Worm (Caenorhabditis elegans) whole organism, L1 larva: ENCODE measurements around the gene ZK1307.3.

Source experiments
- C04F5.9 ChIP-seq: sonication (generic microtip); optimal IDR thresholded peaks from 2 replicates; lab custom pipeline; 2016; ENCODE audit warnings: missing genetic modification characterization, missing compliant biosample characterization
- C16A3.4 ChIP-seq: fragments of 150-350 bp; optimal IDR thresholded peaks from 2 replicates; lab custom pipeline; 2014; ENCODE audit warnings: missing biosample characterization, missing genetic modification characterization
- C34B4.2 ChIP-seq: sonication (generic microtip); optimal IDR thresholded peaks from 2 replicates; lab custom pipeline; 2017; ENCODE audit warnings: mild to moderate bottlenecking, missing genetic modification characterization, missing compliant biosample characterization
- F16B12.6 ChIP-seq: fragments of 150-350 bp; optimal IDR thresholded peaks from 2 replicates; lab custom pipeline; 2014; ENCODE audit warnings: missing biosample characterization, missing genetic modification characterization
- aha-1 ChIP-seq: fragments of 150-350 bp; optimal IDR thresholded peaks from 2 replicates; lab custom pipeline; 2014; ENCODE audit warnings: missing biosample characterization, missing genetic modification characterization
- alr-1 ChIP-seq: fragments of 200-800 bp; sonication (Bioruptor generic); optimal IDR thresholded peaks from 2 replicates; lab custom pipeline; 2018; ENCODE audit warnings: borderline replicate concordance, mild to moderate bottlenecking, missing genetic modification characterization, missing compliant biosample characterization
- aly-2 ChIP-seq: fragments of 150-350 bp; optimal IDR thresholded peaks from 2 replicates; lab custom pipeline; 2014; ENCODE audit warnings: missing biosample characterization, missing genetic modification characterization
- blmp-1 ChIP-seq: fragments of 150-350 bp; optimal IDR thresholded peaks from 2 replicates; lab custom pipeline; 2014; ENCODE audit warnings: missing biosample characterization, missing genetic modification characterization
- ceh-8 ChIP-seq: fragments of 200-800 bp; sonication (Bioruptor generic); optimal IDR thresholded peaks from 2 replicates; lab custom pipeline; 2018; ENCODE audit warnings: mild to moderate bottlenecking, missing genetic modification characterization, moderate library complexity, missing compliant biosample characterization
- ceh-82 ChIP-seq, 3 experiments: fragments of 150-350 bp in 1 of 3; sonication (generic microtip) in 2 of 3; optimal IDR thresholded peaks; 2 replicates each; lab custom pipeline; 2014 to 2017; ENCODE audit warnings: missing biosample characterization in 3 of 3, missing genetic modification characterization in 3 of 3
- ceh-90 ChIP-seq: sonication (generic microtip); optimal IDR thresholded peaks from 2 replicates; lab custom pipeline; 2016; ENCODE audit warnings: missing genetic modification characterization, missing compliant biosample characterization
- dpl-1 ChIP-seq, 3 experiments: fragments of 150-350 bp in 2 of 3; sonication (generic microtip) in 1 of 3; optimal IDR thresholded peaks; 2 replicates each; lab custom pipeline; 2014 to 2017; ENCODE audit warnings: missing biosample characterization in 3 of 3, missing genetic modification characterization in 3 of 3, missing genetic modification reagents in 3 of 3
- efl-1 ChIP-seq, 4 experiments: fragments of 150-350 bp; optimal IDR thresholded peaks in 3 of 4; peaks in 1 of 4; 1 replicate in 1 of 4; 2 replicates in 3 of 4; lab custom pipeline; 2014; ENCODE audit warnings: missing biosample characterization in 2 of 4, missing genetic modification characterization in 2 of 4, missing genetic modification reagents in 2 of 4
- egl-13 ChIP-seq: sonication (generic microtip); optimal IDR thresholded peaks from 2 replicates; lab custom pipeline; 2016; ENCODE audit warnings: missing genotype, missing genetic modification reagents, missing genetic modification characterization, missing compliant biosample characterization
- egl-27 ChIP-seq, 2 experiments: fragments of 150-350 bp in 1 of 2; sonication (generic microtip); optimal IDR thresholded peaks; 3 replicates each; lab custom pipeline; 2017 to 2018; ENCODE audit warnings: missing biosample characterization in 2 of 2, missing genetic modification characterization in 2 of 2, missing genetic modification reagents in 2 of 2
- elt-2 ChIP-seq: sonication (generic microtip); optimal IDR thresholded peaks from 2 replicates; lab custom pipeline; 2016; ENCODE audit warnings: missing genetic modification characterization, mild to moderate bottlenecking, inconsistent platforms, missing compliant biosample characterization, missing genetic modification reagents
- elt-3 ChIP-seq, 6 experiments: fragments of 150-350 bp in 1 of 6; sonication (generic microtip); optimal IDR thresholded peaks; 2 replicates each; lab custom pipeline; 2017 to 2018; ENCODE audit warnings: missing biosample characterization in 6 of 6, missing genetic modification characterization in 6 of 6, inconsistent platforms in 1 of 6
- ets-5 ChIP-seq: fragments of 200-800 bp; sonication (Bioruptor generic); IDR thresholded peaks from 2 replicates; pipeline ENCODE4 v1.3.6; 2022; ENCODE audit warnings: missing genetic modification characterization, missing compliant biosample characterization
- fkh-4 ChIP-seq: sonication (generic microtip); optimal IDR thresholded peaks from 2 replicates; lab custom pipeline; 2016; ENCODE audit warnings: missing compliant biosample characterization, missing genetic modification characterization, borderline replicate concordance
- irx-1 ChIP-seq: sonication (generic microtip); optimal IDR thresholded peaks from 2 replicates; lab custom pipeline; 2016; ENCODE audit warnings: missing genetic modification characterization, missing compliant biosample characterization
- isw-1 ChIP-seq: fragments of 200-800 bp; sonication (Bioruptor generic); IDR thresholded peaks from 2 replicates; pipeline ENCODE4 v1.3.6; 2022; ENCODE audit warnings: missing genetic modification characterization, missing compliant biosample characterization
- jun-1 ChIP-seq: fragments of 150-350 bp; optimal IDR thresholded peaks from 2 replicates; lab custom pipeline; 2014; ENCODE audit warnings: missing biosample characterization, missing genetic modification reagents, missing genetic modification characterization
- lin-35 ChIP-seq, 2 experiments: fragments of 150-350 bp; optimal IDR thresholded peaks; 2 replicates each; lab custom pipeline; 2014; ENCODE audit warnings: missing biosample characterization in 2 of 2, missing genetic modification characterization in 2 of 2, missing genetic modification reagents in 2 of 2
- lsy-2 ChIP-seq, 2 experiments: fragments of 150-350 bp; optimal IDR thresholded peaks; 2 replicates each; lab custom pipeline; 2014; ENCODE audit warnings: missing biosample characterization in 2 of 2, missing genetic modification characterization in 2 of 2
- mab-9 ChIP-seq: fragments of 200-800 bp; sonication (Bioruptor generic); IDR thresholded peaks from 2 replicates; pipeline ENCODE4 v1.3.6; 2022; ENCODE audit warnings: missing genetic modification reagents, missing genetic modification characterization, missing compliant biosample characterization
- mep-1 ChIP-seq: fragments of 150-350 bp; optimal IDR thresholded peaks from 2 replicates; lab custom pipeline; 2014; ENCODE audit warnings: missing biosample characterization, missing genetic modification characterization
- nhr-12 ChIP-seq: sonication (generic microtip); optimal IDR thresholded peaks from 2 replicates; lab custom pipeline; 2017; ENCODE audit warnings: missing biosample characterization, missing genetic modification characterization
- nhr-19 ChIP-seq: fragments of 200-800 bp; sonication (Bioruptor generic); conservative IDR thresholded peaks from 2 replicates; pipeline ENCODE4 v1.3.6; 2022; ENCODE audit warnings: missing genetic modification characterization, missing compliant biosample characterization
- nhr-237 ChIP-seq: fragments of 150-350 bp; optimal IDR thresholded peaks from 2 replicates; lab custom pipeline; 2014; ENCODE audit warnings: missing biosample characterization, missing genetic modification characterization
- nhr-76 ChIP-seq: sonication (generic microtip); optimal IDR thresholded peaks from 2 replicates; lab custom pipeline; 2017; ENCODE audit warnings: missing biosample characterization, missing genetic modification characterization
- nhr-84 ChIP-seq: sonication (generic microtip); optimal IDR thresholded peaks from 2 replicates; lab custom pipeline; 2017; ENCODE audit warnings: missing biosample characterization, missing genetic modification characterization
- nhr-85 ChIP-seq: sonication (generic microtip); peaks from one replicate; lab custom pipeline; 2016; ENCODE audit warnings: missing genetic modification characterization, inconsistent platforms, missing compliant biosample characterization
- nhr-90 ChIP-seq: sonication (generic microtip); optimal IDR thresholded peaks from 2 replicates; lab custom pipeline; 2016; ENCODE audit warnings: mild to moderate bottlenecking, missing genetic modification characterization, missing compliant biosample characterization; ENCODE audit not compliant: poor library complexity
- pag-3 ChIP-seq: sonication (generic microtip); optimal IDR thresholded peaks from 2 replicates; lab custom pipeline; 2017; ENCODE audit warnings: missing genetic modification characterization, mild to moderate bottlenecking, missing compliant biosample characterization, antibody characterized with exemption, borderline replicate concordance; ENCODE audit not compliant: insufficient read depth
- pax-3 ChIP-seq: fragments of 200-800 bp; sonication (Bioruptor generic); optimal IDR thresholded peaks from 2 replicates; lab custom pipeline; 2018; ENCODE audit warnings: mild to moderate bottlenecking, missing genetic modification characterization, moderate library complexity, missing compliant biosample characterization
- rnt-1 ChIP-seq: sonication (generic microtip); optimal IDR thresholded peaks from 2 replicates; lab custom pipeline; 2016; ENCODE audit warnings: mild to moderate bottlenecking, missing genetic modification characterization, moderate library complexity, missing compliant biosample characterization
- snu-23 ChIP-seq: sonication (generic microtip); optimal IDR thresholded peaks from 2 replicates; lab custom pipeline; 2016; ENCODE audit warnings: missing genetic modification characterization, missing compliant biosample characterization
- sox-4 ChIP-seq: sonication (generic microtip); optimal IDR thresholded peaks from 2 replicates; lab custom pipeline; 2016; ENCODE audit warnings: missing genetic modification characterization, missing compliant biosample characterization
- sptf-1 ChIP-seq: fragments of 150-350 bp; optimal IDR thresholded peaks from 2 replicates; lab custom pipeline; 2014; ENCODE audit warnings: missing biosample characterization, missing genetic modification characterization
- sup-37 ChIP-seq: fragments of 200-800 bp; sonication (Bioruptor generic); optimal IDR thresholded peaks from 2 replicates; lab custom pipeline; 2018; ENCODE audit warnings: mild to moderate bottlenecking, missing genetic modification characterization, missing compliant biosample characterization
- swsn-7 ChIP-seq: sonication (generic microtip); optimal IDR thresholded peaks from 2 replicates; lab custom pipeline; 2016; ENCODE audit warnings: missing genetic modification characterization, missing compliant biosample characterization
- tbx-2 ChIP-seq: sonication (generic microtip); optimal IDR thresholded peaks from 2 replicates; lab custom pipeline; 2016; ENCODE audit warnings: missing genetic modification characterization, missing compliant biosample characterization
- unc-30 ChIP-seq: sonication (generic microtip); optimal IDR thresholded peaks from 2 replicates; lab custom pipeline; 2017; ENCODE audit warnings: missing biosample characterization, missing genetic modification characterization
- unc-98 ChIP-seq: fragments of 200-800 bp; sonication (Bioruptor generic); IDR thresholded peaks from 2 replicates; pipeline ENCODE4 v1.3.6; 2022; ENCODE audit warnings: missing genetic modification characterization, missing compliant biosample characterization
- xbp-1 ChIP-seq: sonication (generic microtip); optimal IDR thresholded peaks from 2 replicates; lab custom pipeline; 2016; ENCODE audit warnings: missing genetic modification characterization, missing compliant biosample characterization
- zip-4 ChIP-seq: fragments of 200-800 bp; sonication (Bioruptor generic); optimal IDR thresholded peaks from 2 replicates; lab custom pipeline; 2018; ENCODE audit warnings: mild to moderate bottlenecking, missing genetic modification characterization, moderate library complexity, missing compliant biosample characterization

Gene ZK1307.3

DNA sequence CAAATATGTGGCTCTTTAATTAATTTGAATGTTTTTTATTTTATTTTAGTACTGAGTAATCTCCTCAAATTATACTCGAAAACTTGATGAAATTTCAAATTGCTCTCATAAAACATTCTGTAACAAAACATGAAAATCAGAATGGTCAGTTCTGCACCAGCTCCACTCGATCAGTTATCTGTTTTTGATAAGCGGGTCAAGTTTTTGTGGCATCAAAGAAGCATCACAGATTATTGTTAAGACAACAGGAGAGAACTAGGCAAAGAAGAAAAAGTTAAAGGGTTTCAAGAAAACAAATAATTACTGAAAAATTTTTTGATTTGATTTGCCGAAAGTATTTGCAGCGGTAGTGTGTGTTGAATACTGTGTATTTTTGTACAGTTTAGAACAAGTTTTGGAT, 45.7 kb downstream of the ZK1307.3 start:
- TF ChIP-seq sox-4 (no peak), jun-1 (tag; lab: Kevin White, UChicago) (no peak), F16B12.6 (no peak), zip-4 (GFP tag; lab: Kevin White, UChicago) (no peak), blmp-1 (no peak), elt-2 (peak; percentile 63), nhr-85 (tag; lab: Kevin White, UChicago) (no peak), C04F5.9 (tag; lab: Kevin White, UChicago) (no peak), rnt-1 (tag; lab: Kevin White, UChicago) (no peak), lin-35 (GFP tag; optimal IDR thresholded peaks at IDR 0.05; lab: Kevin White, UChicago) (peak in 1 of 2 experiments; percentile 3), ceh-82 (tag; optimal IDR thresholded peaks at IDR 0.05; lab: Kevin White, UChicago) (no peak), aly-2 (tag; lab: Kevin White, UChicago) (no peak), unc-30 (no peak), nhr-84 (tag; lab: Kevin White, UChicago) (no peak), nhr-19 (GFP tag; lab: Robert Waterston, UW) (peak; percentile 62), nhr-12 (tag; lab: Kevin White, UChicago) (no peak), lsy-2 (tag; optimal IDR thresholded peaks at IDR 0.05; lab: Kevin White, UChicago) (no peak), isw-1 (GFP tag; lab: Robert Waterston, UW) (no peak), mab-9 (GFP tag; lab: Robert Waterston, UW) (no peak), nhr-76 (tag; lab: Kevin White, UChicago) (no peak), swsn-7 (no peak), alr-1 (tag; lab: Kevin White, UChicago) (no peak), ceh-8 (GFP tag; lab: Kevin White, UChicago) (no peak), xbp-1 (tag; lab: Kevin White, UChicago) (no peak)

DNA sequence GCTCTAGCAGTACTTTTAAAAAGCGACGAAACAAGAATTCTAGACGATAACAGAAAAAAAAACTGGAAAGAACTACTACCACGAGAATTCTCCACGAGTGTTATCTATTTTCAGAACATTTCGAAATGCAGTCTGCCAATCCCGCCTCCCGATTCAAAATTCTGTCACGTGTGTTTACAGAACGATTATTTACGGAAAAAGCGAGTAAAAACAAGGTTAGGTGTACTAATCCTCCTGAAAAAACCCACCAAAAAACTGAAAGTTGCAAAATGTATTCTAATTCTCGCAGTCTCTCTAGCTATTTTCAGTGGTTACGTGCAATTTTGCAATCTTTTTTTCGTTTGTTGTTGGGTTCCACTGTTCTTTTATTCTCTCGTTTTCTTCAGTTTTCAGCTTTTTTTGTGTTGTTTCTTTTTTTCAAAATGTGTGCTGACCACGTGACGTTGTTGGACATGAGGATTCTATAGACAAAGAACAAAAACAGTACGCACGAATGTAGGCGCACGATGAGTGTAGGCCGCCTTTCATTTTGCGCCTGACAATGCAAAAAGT, 46.3 kb downstream of the ZK1307.3 start:
- no peak for TF ChIP-seq irx-1 (tag; lab: Kevin White, UChicago)
- no peak for TF ChIP-seq efl-1 (optimal IDR thresholded peaks at IDR 0.05; lab: Kevin White, UChicago)
- peak in 1 of 2 experiments; percentile 42 for TF ChIP-seq efl-1 (GFP tag; optimal IDR thresholded peaks at IDR 0.05 in 1 of 2; lab: Kevin White, UChicago)
- peak in 1 of 2 experiments; percentile 44 for TF ChIP-seq lin-35 (GFP tag; optimal IDR thresholded peaks at IDR 0.05; lab: Kevin White, UChicago)

DNA sequence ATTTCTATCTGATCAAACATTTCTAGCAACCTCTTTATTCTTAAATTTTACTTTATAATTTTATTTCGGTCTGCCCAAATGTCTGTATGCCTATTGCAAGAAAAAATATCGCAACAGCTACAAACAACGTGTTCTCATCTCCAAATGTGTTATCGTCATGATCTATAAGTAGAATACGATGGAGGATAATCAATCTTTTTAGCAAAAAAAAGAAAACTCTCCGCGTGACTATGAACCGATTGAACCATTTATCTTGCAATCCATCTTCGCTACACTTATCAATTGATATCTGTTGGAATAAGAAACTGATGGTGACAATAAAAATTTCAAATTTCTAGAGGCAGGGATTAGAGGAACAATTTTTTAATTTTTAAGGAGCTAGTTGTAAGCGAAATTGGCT, 46.9 kb downstream of the ZK1307.3 start:
- TF ChIP-seq nhr-90 (tag; lab: Kevin White, UChicago) (no peak), pax-3 (no peak), rnt-1 (tag; lab: Kevin White, UChicago) (no peak), mep-1 (tag; lab: Kevin White, UChicago) (no peak), lsy-2 (tag; optimal IDR thresholded peaks at IDR 0.05; lab: Kevin White, UChicago) (peak in 1 of 2 experiments; percentile 32), zip-4 (GFP tag; lab: Kevin White, UChicago) (no peak), snu-23 (GFP tag; lab: Kevin White, UChicago) (peak; percentile 8), C16A3.4 (tag; lab: Kevin White, UChicago) (no peak), elt-2 (no peak), nhr-237 (no peak), nhr-12 (tag; lab: Kevin White, UChicago) (no peak), pag-3 (no peak), nhr-76 (tag; lab: Kevin White, UChicago) (no peak), blmp-1 (peak; percentile 78), sox-4 (no peak), tbx-2 (no peak), aha-1 (no peak), elt-3 (tag; optimal IDR thresholded peaks at IDR 0.05; lab: Kevin White, UChicago) (peak in 3 of 6 experiments; percentile 8 to 85 (median 51)), ceh-8 (GFP tag; lab: Kevin White, UChicago) (no peak), ceh-90 (no peak), egl-13 (tag; lab: Kevin White, UChicago) (no peak), aly-2 (tag; lab: Kevin White, UChicago) (no peak), ets-5 (no peak), C34B4.2 (no peak), nhr-85 (tag; lab: Kevin White, UChicago) (peak; percentile 88), alr-1 (tag; lab: Kevin White, UChicago) (no peak), sup-37 (GFP tag; lab: Kevin White, UChicago) (no peak), dpl-1 (GFP tag; optimal IDR thresholded peaks at IDR 0.05; lab: Kevin White, UChicago) (no peak), egl-27 (tag; optimal IDR thresholded peaks at IDR 0.05; lab: Kevin White, UChicago) (no peak), ceh-82 (tag; optimal IDR thresholded peaks at IDR 0.05; lab: Kevin White, UChicago) (no peak), unc-98 (GFP tag; lab: Robert Waterston, UW) (no peak), sptf-1 (tag; lab: Kevin White, UChicago) (no peak), fkh-4 (no peak)
